Worm (Caenorhabditis elegans): ENCODE data around the gene srbc-17.

srbc-17 gene

DNA sequence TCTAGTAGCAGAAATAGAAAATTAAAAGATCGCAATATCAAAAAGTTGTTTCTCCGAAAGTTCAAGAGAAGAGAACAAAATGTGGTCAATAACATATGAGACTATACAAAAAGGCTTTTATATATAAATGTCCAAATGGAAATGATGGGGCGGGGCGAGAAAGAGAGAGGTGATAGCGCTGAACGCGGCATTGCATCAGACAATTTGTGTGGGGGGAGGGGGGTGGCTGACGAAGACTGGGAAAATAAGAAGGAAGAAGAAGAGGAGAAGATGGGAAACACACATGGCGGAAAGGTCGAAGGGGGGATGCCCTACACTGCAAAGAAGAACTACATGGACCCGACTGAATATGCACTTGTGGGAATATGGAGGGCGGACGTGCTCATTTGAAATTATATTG lies 42.2 kb upstream of the srbc-17 start (continued):
- TF ChIP-seq fkh-10 (GFP tag; optimal IDR thresholded peaks at IDR 0.05) (no peak), grh-1 (GFP tag; IDR thresholded peaks at IDR 0.05) (no peak), snpc-4 (tag; optimal IDR thresholded peaks at IDR 0.05) (no peak), lin-15B (tag; optimal IDR thresholded peaks at IDR 0.05) (no peak), ets-5 (GFP tag; IDR thresholded peaks at IDR 0.05) (no peak), isw-1 (GFP tag; IDR thresholded peaks at IDR 0.05) (no peak), mep-1 (tag; optimal IDR thresholded peaks at IDR 0.05) (peak; percentile 19), skn-1 (tag; optimal IDR thresholded peaks at IDR 0.05) (peak; percentile 23), lin-39 (tag; optimal IDR thresholded peaks at IDR 0.05) (no peak), tbx-2 (tag; optimal IDR thresholded peaks at IDR 0.05) (no peak), dsc-1 (tag; optimal IDR thresholded peaks at IDR 0.05) (no peak), vab-15 (tag; optimal IDR thresholded peaks at IDR 0.05) (no peak), fkh-4 (tag; optimal IDR thresholded peaks at IDR 0.05; ENCODE audit: borderline replicate concordance) (no peak), C16A3.4 (tag; optimal IDR thresholded peaks at IDR 0.05) (no peak), nhr-28 (tag; optimal IDR thresholded peaks at IDR 0.05) (no peak), sox-4 (tag; optimal IDR thresholded peaks at IDR 0.05) (no peak), ceh-82 (tag; optimal IDR thresholded peaks at IDR 0.05) (peak in 1 of 3 experiments; percentile 42), elt-2 (tag; optimal IDR thresholded peaks at IDR 0.05) (no peak), unc-30 (tag; optimal IDR thresholded peaks at IDR 0.05) (no peak), elt-3 (tag; optimal IDR thresholded peaks at IDR 0.05) (no peak), fkh-8 (tag; optimal IDR thresholded peaks at IDR 0.05) (peak; percentile 34), pax-3 (tag; optimal IDR thresholded peaks at IDR 0.05) (no peak), lin-35 (GFP tag; optimal IDR thresholded peaks at IDR 0.05) (no peak), nhr-84 (tag; optimal IDR thresholded peaks at IDR 0.05) (no peak), aha-1 (tag; optimal IDR thresholded peaks at IDR 0.05) (no peak), zag-1 (tag; optimal IDR thresholded peaks at IDR 0.05) (no peak), pag-3 (tag; optimal IDR thresholded peaks at IDR 0.05; ENCODE audit: borderline replicate concordance, insufficient read depth) (no peak), alr-1 (tag; optimal IDR thresholded peaks at IDR 0.05; ENCODE audit: borderline replicate concordance) (no peak), aly-2 (tag; optimal IDR thresholded peaks at IDR 0.05) (no peak), nhr-77 (tag; optimal IDR thresholded peaks at IDR 0.05) (no peak), nhr-11 (tag; optimal IDR thresholded peaks at IDR 0.05) (no peak), lin-14 (GFP tag; optimal IDR thresholded peaks at IDR 0.05) (peak; percentile 98), egl-27 (tag; optimal IDR thresholded peaks at IDR 0.05) (no peak), sptf-1 (tag; optimal IDR thresholded peaks at IDR 0.05) (no peak), efl-3 (GFP tag; optimal IDR thresholded peaks at IDR 0.05) (no peak), ceh-8 (GFP tag; optimal IDR thresholded peaks at IDR 0.05) (no peak), mdl-1 (tag; optimal IDR thresholded peaks at IDR 0.05) (no peak), ama-1 (optimal IDR thresholded peaks at IDR 0.05) (no peak), pqm-1 (tag; optimal IDR thresholded peaks at IDR 0.05) (no peak), lin-13 (GFP tag; optimal IDR thresholded peaks at IDR 0.05) (no peak), nhr-20 (tag; optimal IDR thresholded peaks at IDR 0.05) (peak; percentile 1), tlp-1 (tag; optimal IDR thresholded peaks at IDR 0.05) (no peak), nhr-237 (tag; optimal IDR thresholded peaks at IDR 0.05) (no peak), lir-3 (tag; optimal IDR thresholded peaks at IDR 0.05; ENCODE audit: poor library complexity) (no peak), ztf-11 (tag; optimal IDR thresholded peaks at IDR 0.05) (no peak), fos-1 (tag; optimal IDR thresholded peaks at IDR 0.05) (no peak), unc-86 (tag; optimal IDR thresholded peaks at IDR 0.05) (no peak), ceh-88 (GFP tag; IDR thresholded peaks at IDR 0.05) (no peak), hpl-2 (GFP tag; optimal IDR thresholded peaks at IDR 0.05) (no peak), nhr-90 (tag; optimal IDR thresholded peaks at IDR 0.05; ENCODE audit: poor library complexity) (no peak), nhr-12 (tag; optimal IDR thresholded peaks at IDR 0.05) (no peak), nhr-47 (tag; optimal IDR thresholded peaks at IDR 0.05) (no peak), nhr-76 (tag; optimal IDR thresholded peaks at IDR 0.05) (no peak), nhr-71 (tag; optimal IDR thresholded peaks at IDR 0.05) (peak; percentile 31)

All from whole organism, L1 larva.